Worm (Caenorhabditis elegans) whole organism, L1 larva: ENCODE results near the gene Y34B4A.10.

ENCODE experiments used
- egl-27 ChIP-seq, 2 experiments: fragments of 150-350 bp in 1 of 2; sonication (generic microtip); optimal IDR thresholded peaks; 3 replicates each; lab custom pipeline; 2017 to 2018; ENCODE audit warnings: missing biosample characterization in 2 of 2, missing genetic modification characterization in 2 of 2, missing genetic modification reagents in 2 of 2
- fkh-10 ChIP-seq: sonication (generic microtip); optimal IDR thresholded peaks from 2 replicates; lab custom pipeline; 2017; ENCODE audit warnings: missing biosample characterization, missing genetic modification reagents, missing genetic modification characterization
- pax-3 ChIP-seq: fragments of 200-800 bp; sonication (Bioruptor generic); optimal IDR thresholded peaks from 2 replicates; lab custom pipeline; 2018; ENCODE audit warnings: mild to moderate bottlenecking, missing genetic modification characterization, moderate library complexity, missing compliant biosample characterization
- tbx-2 ChIP-seq: sonication (generic microtip); optimal IDR thresholded peaks from 2 replicates; lab custom pipeline; 2016; ENCODE audit warnings: missing genetic modification characterization, missing compliant biosample characterization

DNA sequence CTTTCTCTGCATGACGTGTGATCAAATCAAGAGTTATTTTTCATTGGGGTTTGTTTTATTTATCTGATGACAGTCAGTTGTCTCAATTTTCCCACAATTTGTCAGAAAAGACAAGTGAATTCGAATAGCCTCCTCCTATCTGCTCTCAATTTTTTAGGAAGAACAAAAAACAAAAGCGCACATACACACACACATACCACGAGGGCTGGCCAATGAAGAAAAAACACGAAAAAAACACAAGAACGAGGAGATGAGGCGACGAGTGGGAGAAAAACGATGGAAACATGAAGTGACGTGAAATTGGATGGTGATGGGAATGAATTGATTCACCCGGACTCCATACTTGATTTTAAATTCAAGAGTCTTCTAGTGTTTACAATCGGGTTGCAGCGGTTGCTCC, 44.2 kb downstream of the Y34B4A.10 start:
- TF ChIP-seq pax-3 (tag; lab: Kevin White, UChicago) (no peak), tbx-2 (tag; lab: Kevin White, UChicago) (no peak), egl-27 (tag; optimal IDR thresholded peaks at IDR 0.05; lab: Kevin White, UChicago) (no peak), fkh-10 (no peak)
